Worm (Caenorhabditis elegans) whole organism, L2 larva: ENCODE measurements around the gene klp-3.

Source experiments
- R02D3.7 ChIP-seq: fragments of 150-350 bp; optimal IDR thresholded peaks from 2 replicates; lab custom pipeline; 2014; ENCODE audit warnings: missing biosample characterization, missing genetic modification characterization
- aly-2 ChIP-seq: fragments of 150-350 bp; optimal IDR thresholded peaks from 2 replicates; lab custom pipeline; 2014; ENCODE audit warnings: missing biosample characterization, missing genetic modification characterization
- lsy-2 ChIP-seq, 2 experiments: fragments of 150-350 bp in 1 of 2; sonication (generic microtip) in 1 of 2; optimal IDR thresholded peaks; 2 replicates each; lab custom pipeline; 2014 to 2017; ENCODE audit warnings: missing biosample characterization in 2 of 2, missing genetic modification characterization in 2 of 2
- nhr-77 ChIP-seq: fragments of 150-350 bp; optimal IDR thresholded peaks from 2 replicates; lab custom pipeline; 2014; ENCODE audit warnings: missing biosample characterization, missing genetic modification characterization

DNA sequence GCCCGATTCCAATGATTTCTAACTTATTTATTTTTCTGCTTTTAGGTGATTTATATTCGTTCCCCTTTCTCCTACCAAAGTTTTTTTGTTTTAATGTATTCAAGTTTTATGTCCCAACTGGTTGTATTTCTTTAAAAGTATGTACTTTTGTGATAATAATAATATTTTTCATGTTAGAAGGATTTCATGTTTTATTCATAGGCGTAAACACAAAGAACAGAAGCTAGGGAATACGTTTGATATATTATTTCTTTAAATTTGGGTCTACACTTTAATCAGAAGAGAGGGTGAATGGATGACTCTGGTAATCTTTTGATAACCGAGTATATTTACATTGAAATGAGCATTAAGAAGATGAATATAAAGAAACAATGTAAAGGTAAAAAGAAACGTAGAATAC, 23.9 kb downstream of the klp-3 start:
- TF ChIP-seq lsy-2 (tag; optimal IDR thresholded peaks at IDR 0.05; lab: Kevin White, UChicago) (no peak), R02D3.7 (tag; lab: Kevin White, UChicago) (no peak), nhr-77 (tag; lab: Kevin White, UChicago) (no peak), aly-2 (tag; lab: Kevin White, UChicago) (no peak)
